Fruit fly (Drosophila melanogaster): ENCODE results near the gene PVRAP.

The PVRAP gene

dm6 chr3L:6071454-6072189, 74.6 kb downstream of the PVRAP start, which contains the start of gene CG6602 (continued):
- TF ChIP-seq nmo (GFP tag; optimal IDR thresholded peaks at IDR 0.05) = peak; percentile 61
- TF ChIP-seq CG12219 (GFP tag; optimal IDR thresholded peaks at IDR 0.05) = peak; percentile 25
- TF ChIP-seq CG7357 (GFP tag; IDR thresholded peaks at IDR 0.05) = 0 out of 3 replicates have a peak, but pooled peaks have one; percentile 43
- TF ChIP-seq Atf6 (GFP tag; IDR thresholded peaks at IDR 0.05) = peak; percentile 17; the same call in 1 of the 2 replicates
- no peak for TF ChIP-seq br (optimal IDR thresholded peaks at IDR 0.05)
- peak; percentile 37 for TF ChIP-seq gro (GFP tag; optimal IDR thresholded peaks at IDR 0.05)
- TF ChIP-seq grn (GFP tag; optimal IDR thresholded peaks at IDR 0.05) = peak; percentile 37
- TF ChIP-seq yki (optimal IDR thresholded peaks at IDR 0.05) = no peak
- TF ChIP-seq CG8765 (GFP tag; IDR thresholded peaks at IDR 0.05) = no peak
- TF ChIP-seq cato (GFP tag; optimal IDR thresholded peaks at IDR 0.05; ENCODE audit: borderline replicate concordance) = peak; percentile 30
- TF ChIP-seq Poxn (GFP tag; IDR thresholded peaks at IDR 0.05) = no peak
- peak; percentile 76 for TF ChIP-seq CG11504 (tag; optimal IDR thresholded peaks at IDR 0.05)
- no peak for TF ChIP-seq GATAe (GFP tag; conservative IDR thresholded peaks at IDR 0.05)
- no peak for TF ChIP-seq usp (GFP tag; optimal IDR thresholded peaks at IDR 0.05)
- no peak for TF ChIP-seq fru (optimal IDR thresholded peaks at IDR 0.05)
- no peak for TF ChIP-seq Xrp1 (GFP tag; IDR thresholded peaks at IDR 0.05)
- peak; percentile 39 for TF ChIP-seq CG17829 (tag; optimal IDR thresholded peaks at IDR 0.05)
- no peak for TF ChIP-seq pum (GFP tag; optimal IDR thresholded peaks at IDR 0.05)
- peak; percentile 14 for TF ChIP-seq CG13624 (GFP tag; optimal IDR thresholded peaks at IDR 0.05)
- peak; percentile 39 for TF ChIP-seq CG1792 (GFP tag; optimal IDR thresholded peaks at IDR 0.05)
- TF ChIP-seq vvl (GFP tag; IDR thresholded peaks at IDR 0.05) = peak; percentile 92
- TF ChIP-seq crol (GFP tag; IDR thresholded peaks at IDR 0.05) = no peak
- no peak for TF ChIP-seq CG12299 (tag; optimal IDR thresholded peaks at IDR 0.05)
- TF ChIP-seq dm (GFP tag; optimal IDR thresholded peaks at IDR 0.05) = peak; percentile 18
- no peak for TF ChIP-seq Gsc (GFP tag; IDR thresholded peaks at IDR 0.05)
- peak; percentile 81 for TF ChIP-seq CG13296 (GFP tag; optimal IDR thresholded peaks at IDR 0.05)
- TF ChIP-seq unpg (GFP tag; optimal IDR thresholded peaks at IDR 0.05) = peak; percentile 59
- TF ChIP-seq ERR (GFP tag; optimal IDR thresholded peaks at IDR 0.05) = no peak
- peak; percentile 25 for TF ChIP-seq CG8290 (GFP tag; optimal IDR thresholded peaks at IDR 0.05)
- peak in 1 of 2 experiments; percentile 67 for TF ChIP-seq CG8290 (tag; optimal IDR thresholded peaks at IDR 0.05)
- TF ChIP-seq salm (tag; optimal IDR thresholded peaks at IDR 0.05) = no peak
- no peak for TF ChIP-seq lov (optimal IDR thresholded peaks at IDR 0.05)
- peak; percentile 68 for TF ChIP-seq lov (GFP tag; IDR thresholded peaks at IDR 0.05)
- no peak for TF ChIP-seq Trl (optimal IDR thresholded peaks at IDR 0.05)
- peak; percentile 62 for TF ChIP-seq Trl (GFP tag; optimal IDR thresholded peaks at IDR 0.05)
- TF ChIP-seq Dbx (GFP tag; IDR thresholded peaks at IDR 0.05) = peak; percentile 78
- peak; percentile 24 for TF ChIP-seq CG1647 (GFP tag; optimal IDR thresholded peaks at IDR 0.05)
- no peak for TF ChIP-seq CG7786 (GFP tag; optimal IDR thresholded peaks at IDR 0.05)
- TF ChIP-seq Drgx (GFP tag; IDR thresholded peaks at IDR 0.05) = no peak
- TF ChIP-seq ttk (GFP tag; IDR thresholded peaks at IDR 0.05) = peak; percentile 76
- peak; percentile 5 for TF ChIP-seq Bteb2 (GFP tag; optimal IDR thresholded peaks at IDR 0.05)
- TF ChIP-seq CG15479 (GFP tag; optimal IDR thresholded peaks at IDR 0.05) = no peak
- TF ChIP-seq CG31441 (GFP tag; IDR thresholded peaks at IDR 0.05) = peak; percentile 59
- TF ChIP-seq CG7839 (tag; optimal IDR thresholded peaks at IDR 0.05) = peak; percentile 73
- TF ChIP-seq Mes4 (GFP tag; optimal IDR thresholded peaks at IDR 0.05) = peak; percentile 17
- TF ChIP-seq CG2202 (tag; optimal IDR thresholded peaks at IDR 0.05) = peak; percentile 23
- no peak; the same call in 2 of the 3 replicates for TF ChIP-seq jigr1 (GFP tag; IDR thresholded peaks at IDR 0.05)
- peak; percentile 84 for TF ChIP-seq CG4424 (GFP tag; optimal IDR thresholded peaks at IDR 0.05)
- TF ChIP-seq CG3281 (GFP tag; optimal IDR thresholded peaks at IDR 0.05) = peak; percentile 83
- TF ChIP-seq Dip3 (GFP tag; optimal IDR thresholded peaks at IDR 0.05) = peak; percentile 50
- TF ChIP-seq Hey (tag; optimal IDR thresholded peaks at IDR 0.05) = no peak
- no peak for TF ChIP-seq nerfin-1 (tag; optimal IDR thresholded peaks at IDR 0.05)
- TF ChIP-seq trem (tag; optimal IDR thresholded peaks at IDR 0.05) = peak; percentile 34

Data from whole organism, embryonic.